Fruit fly (Drosophila melanogaster): ENCODE results near the gene ND-39.
"Not testable (repeated sequence)": the region's sequence is repeated elsewhere in the genome, so short reads cannot be mapped to it uniquely, and the experiment has no call there.

ND-39 gene

DNA sequence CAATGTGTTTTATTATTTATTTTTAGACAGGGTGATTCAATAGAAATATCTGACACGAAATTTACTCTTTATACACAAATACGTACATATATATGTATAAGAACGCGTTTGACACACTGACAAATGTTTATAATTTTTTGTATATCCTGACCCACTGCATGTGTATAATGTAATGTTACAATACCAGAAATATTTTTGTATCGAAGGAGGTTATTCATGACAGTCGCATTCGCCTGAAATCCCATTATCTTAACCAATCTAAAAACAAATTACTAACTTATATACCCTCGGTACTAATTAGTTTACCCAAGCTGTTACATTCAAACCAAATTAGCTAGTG is 2.4 kb downstream of the ND-39 start:
- TF ChIP-seq Dll (optimal IDR thresholded peaks at IDR 0.05) = no peak
- TF ChIP-seq usp (GFP tag; optimal IDR thresholded peaks at IDR 0.05) = no peak
- no peak for TF ChIP-seq CG8478 (optimal IDR thresholded peaks at IDR 0.05)
- TF ChIP-seq psq (optimal IDR thresholded peaks at IDR 0.05) = no peak
- TF ChIP-seq EcR (GFP tag; optimal IDR thresholded peaks at IDR 0.05) = no peak
- no peak for TF ChIP-seq pan (optimal IDR thresholded peaks at IDR 0.05)

DNA sequence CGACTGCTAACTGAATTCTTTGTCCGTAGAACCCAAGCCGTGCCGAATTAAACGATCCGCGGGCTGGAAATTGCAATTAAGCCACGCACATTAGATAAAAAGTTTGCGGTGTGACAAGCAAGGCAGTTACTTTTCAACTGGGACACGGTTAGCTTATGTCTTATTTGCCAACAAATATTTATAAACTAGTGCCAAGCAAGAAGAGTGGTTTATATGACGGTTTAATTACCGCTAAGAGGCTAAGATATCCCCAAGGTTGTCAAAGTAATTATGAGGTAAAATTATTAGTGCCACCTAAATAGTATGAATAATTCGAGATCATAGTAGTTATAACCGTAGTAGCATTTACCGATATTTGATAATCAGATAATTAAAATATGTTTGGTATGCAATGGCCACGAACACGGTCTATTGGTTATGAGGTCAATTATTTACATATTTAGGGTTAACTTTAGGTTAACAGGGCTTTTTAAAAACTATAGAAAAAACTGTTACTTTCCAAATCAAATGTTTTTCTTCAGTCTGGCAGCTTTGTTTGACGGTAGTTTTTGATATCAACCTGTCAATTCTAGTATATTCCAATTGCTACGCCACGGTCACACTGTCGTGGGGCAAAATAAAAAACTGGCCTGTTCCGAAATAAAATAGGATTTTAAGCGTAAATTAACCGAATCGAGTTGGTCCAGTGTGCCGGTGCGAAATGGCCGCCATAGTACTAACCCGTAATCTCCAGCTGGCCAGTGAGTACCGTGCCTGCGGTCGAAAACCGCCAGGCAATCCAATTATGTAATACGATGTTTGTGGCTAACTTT is 3.1 kb downstream of the ND-39 start, which contains the start of gene ZnT77C:
TSS of gene ZnT77C (minus strand) at position 142 of the 812 bp plus-strand sequence.
- no peak for TF ChIP-seq Dll (optimal IDR thresholded peaks at IDR 0.05)
- TF ChIP-seq EcR (GFP tag; optimal IDR thresholded peaks at IDR 0.05) = no peak
- TF ChIP-seq usp (GFP tag; optimal IDR thresholded peaks at IDR 0.05) = no peak
- TF ChIP-seq CG8478 (optimal IDR thresholded peaks at IDR 0.05) = no peak
- no peak for TF ChIP-seq psq (optimal IDR thresholded peaks at IDR 0.05)
- no peak for TF ChIP-seq pan (optimal IDR thresholded peaks at IDR 0.05)

DNA sequence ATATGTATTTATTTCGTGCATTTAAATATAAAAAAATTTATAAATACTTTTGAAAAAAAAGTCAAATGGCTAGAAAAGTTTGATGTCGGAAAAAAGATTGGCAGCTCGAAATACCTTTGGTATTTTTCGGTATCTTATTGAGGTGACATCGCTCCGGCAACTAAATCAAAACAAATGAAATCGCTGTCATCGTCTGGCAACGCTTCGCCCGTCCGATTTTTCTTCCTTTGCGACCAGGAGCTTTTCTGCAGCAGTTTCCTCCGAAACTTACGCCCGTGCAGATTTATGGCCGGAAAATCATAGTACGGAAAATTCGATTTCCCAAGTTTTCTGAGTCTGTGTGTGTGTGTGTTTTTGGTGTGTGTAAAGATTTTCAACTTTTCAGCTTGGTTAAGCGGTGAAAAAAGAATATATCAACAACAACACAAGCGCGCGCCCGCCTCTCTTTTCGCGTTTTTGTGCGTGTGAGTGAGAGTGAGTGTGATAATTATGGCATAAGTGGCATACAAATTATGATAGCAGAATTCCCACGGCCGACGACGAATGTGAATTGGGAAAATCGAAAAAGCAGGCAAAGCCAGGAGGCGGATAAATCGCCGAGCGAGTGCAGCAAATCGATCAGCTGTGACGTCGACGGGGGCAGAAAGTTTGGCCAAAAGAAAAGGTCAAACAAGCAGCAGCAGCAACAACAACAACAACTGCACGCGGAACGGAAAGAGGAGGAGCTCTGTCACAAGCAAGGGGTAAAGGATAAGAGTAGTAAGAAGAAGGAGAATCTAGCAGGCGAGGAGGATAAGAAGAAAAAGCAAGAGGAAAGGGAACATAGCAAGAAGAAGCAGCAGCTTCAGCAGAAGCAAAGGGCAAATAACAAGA is 5.5 kb downstream of the ND-39 start, which contains the start of gene CG32425:
TSS of gene CG32425 (plus strand) at position 200 of the 873 bp plus-strand sequence.
- TF ChIP-seq usp (GFP tag; optimal IDR thresholded peaks at IDR 0.05) = no peak
- no peak for TF ChIP-seq Dll (optimal IDR thresholded peaks at IDR 0.05)
- TF ChIP-seq psq (optimal IDR thresholded peaks at IDR 0.05) = no peak
- TF ChIP-seq CG8478 (optimal IDR thresholded peaks at IDR 0.05) = no peak
- TF ChIP-seq pan (optimal IDR thresholded peaks at IDR 0.05) = no peak
- TF ChIP-seq EcR (GFP tag; optimal IDR thresholded peaks at IDR 0.05) = no peak

DNA sequence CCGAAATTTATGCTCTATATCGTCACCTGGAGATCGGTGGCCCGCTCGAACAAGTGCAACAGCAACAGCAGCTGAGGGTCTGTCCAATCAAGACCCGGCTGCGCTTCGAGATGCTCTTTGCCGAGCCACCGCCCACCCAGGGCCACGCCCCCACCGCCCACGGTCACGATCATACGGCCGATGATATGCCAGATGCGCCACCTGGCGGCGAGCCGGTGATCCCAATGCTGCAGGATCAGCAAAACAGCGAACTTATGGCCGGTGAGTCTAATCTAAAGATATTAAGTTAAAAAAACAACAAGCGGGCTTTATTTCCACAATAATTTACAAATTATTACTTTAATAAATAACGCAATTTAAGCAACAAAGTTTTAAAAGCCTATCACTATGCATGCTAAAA is 6.3 kb downstream of the ND-39 start:
- TF ChIP-seq EcR (GFP tag; optimal IDR thresholded peaks at IDR 0.05) (no peak), pan (optimal IDR thresholded peaks at IDR 0.05) (no peak), psq (optimal IDR thresholded peaks at IDR 0.05) (no peak), Dll (optimal IDR thresholded peaks at IDR 0.05) (no peak), CG8478 (optimal IDR thresholded peaks at IDR 0.05) (no peak), usp (GFP tag; optimal IDR thresholded peaks at IDR 0.05) (no peak)

DNA sequence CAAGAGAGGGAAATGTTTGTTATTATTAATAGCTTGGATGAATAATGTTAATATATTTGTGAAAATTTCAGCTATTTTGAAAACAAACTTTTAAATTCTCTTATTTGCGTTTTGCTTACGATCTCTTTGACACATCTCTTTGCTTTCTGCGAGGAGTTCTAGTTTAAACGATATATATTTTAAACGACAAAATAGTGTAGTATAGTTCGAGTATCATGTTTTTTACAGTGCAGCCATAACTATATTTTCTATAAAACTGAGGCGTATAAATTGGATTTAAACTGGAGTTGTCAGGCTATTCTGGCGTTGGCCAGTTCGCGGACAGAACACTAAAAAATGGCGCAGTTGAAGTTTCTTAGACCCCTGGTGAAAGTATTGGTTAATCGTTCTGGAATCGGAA is 7.7 kb downstream of the ND-39 start, which contains the start of gene CG18281:
TSS of gene CG18281 (plus strand) at position 301 of the 400 bp plus-strand sequence.
- TF ChIP-seq Dll (optimal IDR thresholded peaks at IDR 0.05); usp (GFP tag; optimal IDR thresholded peaks at IDR 0.05); psq (optimal IDR thresholded peaks at IDR 0.05): not testable (repeated sequence)

DNA sequence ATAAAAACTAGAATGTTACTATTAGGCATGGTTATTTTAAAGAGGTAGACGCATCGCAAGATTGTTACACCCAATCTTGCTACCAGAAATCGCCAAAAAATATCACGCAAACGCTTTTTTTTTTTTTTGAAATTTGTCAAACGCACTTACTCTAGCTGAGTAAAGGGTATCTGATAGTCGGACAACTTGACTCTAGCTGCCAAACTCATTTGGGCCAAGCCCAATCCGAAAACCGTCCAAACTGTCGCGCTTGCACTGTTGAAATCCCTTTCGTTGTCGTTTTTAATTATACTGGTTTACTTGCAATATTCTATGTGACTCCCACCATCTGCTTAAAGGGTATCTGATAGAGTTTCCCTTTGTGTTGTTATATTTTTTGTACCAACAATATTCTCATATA is 11.4 kb downstream of the ND-39 start:
- TF ChIP-seq CG8478 (optimal IDR thresholded peaks at IDR 0.05) = no peak
- TF ChIP-seq EcR (GFP tag; optimal IDR thresholded peaks at IDR 0.05) = no peak
- TF ChIP-seq Dll (optimal IDR thresholded peaks at IDR 0.05) = no peak
- TF ChIP-seq usp (GFP tag; optimal IDR thresholded peaks at IDR 0.05) = no peak
- no peak for TF ChIP-seq pan (optimal IDR thresholded peaks at IDR 0.05)
- no peak for TF ChIP-seq psq (optimal IDR thresholded peaks at IDR 0.05)

DNA sequence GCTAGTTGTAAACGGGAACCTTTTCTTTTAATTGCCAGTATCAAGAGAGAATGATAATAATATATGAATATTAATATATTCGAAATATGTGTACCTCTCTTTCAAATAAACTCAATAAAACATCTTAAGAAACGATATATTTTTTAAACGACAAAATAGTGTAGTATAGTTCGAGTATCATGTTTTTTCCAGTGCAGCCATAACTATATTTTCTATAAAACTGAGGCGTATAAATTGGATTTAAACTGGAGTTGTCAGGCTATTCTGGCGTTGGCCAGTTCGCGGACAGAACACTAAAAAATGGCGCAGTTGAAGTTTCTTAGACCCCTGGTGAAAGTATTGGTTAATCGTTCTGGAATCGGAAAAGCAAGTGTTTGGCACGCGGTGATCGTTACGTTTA is 12.0 kb downstream of the ND-39 start, which contains the start of gene CG17637:
TSS of gene CG17637 (plus strand) at position 301 of the 400 bp plus-strand sequence.
- TF ChIP-seq pan (optimal IDR thresholded peaks at IDR 0.05); Dll (optimal IDR thresholded peaks at IDR 0.05); usp (GFP tag; optimal IDR thresholded peaks at IDR 0.05): not testable (repeated sequence)

DNA sequence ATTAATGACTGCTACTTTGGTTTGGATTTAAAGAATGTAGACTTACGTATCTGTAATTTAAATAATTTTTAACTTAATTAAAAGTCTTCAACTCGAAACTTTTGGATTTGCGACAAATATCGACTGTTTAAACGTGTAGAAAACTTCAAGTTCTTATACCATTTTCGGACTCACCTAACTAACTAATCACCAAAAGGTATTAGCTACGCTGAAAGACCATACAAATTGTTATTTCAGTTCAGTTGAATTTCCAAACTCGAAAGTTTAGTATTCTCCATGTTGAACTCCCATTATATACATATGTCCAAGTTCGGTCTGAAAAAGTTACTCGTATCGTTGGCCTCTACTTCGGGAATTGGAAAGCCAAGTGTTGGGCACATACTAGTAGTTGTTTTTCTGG is 13.8 kb downstream of the ND-39 start, which contains the start of gene CG5078:
TSS of gene CG5078 (plus strand) at position 301 of the 400 bp plus-strand sequence.
- TF ChIP-seq EcR (GFP tag; optimal IDR thresholded peaks at IDR 0.05) = no peak
- no peak for TF ChIP-seq psq (optimal IDR thresholded peaks at IDR 0.05)
- no peak for TF ChIP-seq Dll (optimal IDR thresholded peaks at IDR 0.05)
- no peak for TF ChIP-seq usp (GFP tag; optimal IDR thresholded peaks at IDR 0.05)
- no peak for TF ChIP-seq pan (optimal IDR thresholded peaks at IDR 0.05)

DNA sequence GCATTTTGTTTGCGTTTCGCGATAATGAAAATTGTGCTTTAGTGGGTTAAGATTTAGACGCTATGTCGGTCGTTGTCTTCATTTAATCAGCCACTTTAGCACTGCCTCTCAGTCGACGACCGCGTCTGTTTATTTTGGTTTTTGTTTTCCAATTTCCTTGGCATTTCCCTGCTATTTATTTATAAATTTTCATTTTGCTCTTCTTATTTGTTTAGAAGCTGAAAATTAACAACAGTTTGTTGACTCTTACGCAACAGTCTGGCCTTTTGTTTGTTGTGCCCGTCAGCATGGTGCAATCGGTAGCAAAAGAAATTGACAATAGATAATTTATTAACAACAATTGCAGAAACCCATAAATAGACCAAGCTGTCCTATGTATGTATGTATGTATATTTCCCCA is 15.7 kb downstream of the ND-39 start:
- TF ChIP-seq psq (optimal IDR thresholded peaks at IDR 0.05) = no peak
- no peak for TF ChIP-seq Dll (optimal IDR thresholded peaks at IDR 0.05)
- TF ChIP-seq pan (optimal IDR thresholded peaks at IDR 0.05) = no peak

DNA sequence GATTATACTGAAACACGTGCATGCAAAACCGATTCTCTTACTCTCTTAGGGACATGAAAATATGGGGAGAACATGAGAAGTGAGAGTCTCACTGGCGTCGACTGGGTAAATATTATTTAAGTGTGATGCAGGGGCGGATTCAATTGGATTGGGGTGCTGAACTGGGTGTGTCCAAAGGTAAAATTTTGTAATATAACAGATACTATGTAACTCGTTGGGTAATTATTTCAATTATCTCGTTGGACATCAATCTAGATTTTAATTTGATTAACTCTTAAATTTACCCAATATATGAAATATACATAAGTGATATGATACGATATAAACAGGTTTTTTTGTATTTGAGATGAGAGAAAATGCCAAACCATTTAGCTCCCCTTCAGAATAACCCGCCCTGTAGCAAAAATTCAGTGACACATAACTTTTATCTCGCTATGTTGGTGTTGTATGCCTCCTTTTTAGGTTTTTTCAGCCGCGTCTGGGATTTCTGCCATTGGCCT is 16.3 kb downstream of the ND-39 start:
- TF ChIP-seq usp (GFP tag; optimal IDR thresholded peaks at IDR 0.05) = no peak
- no peak for TF ChIP-seq pan (optimal IDR thresholded peaks at IDR 0.05)
- TF ChIP-seq CG8478 (optimal IDR thresholded peaks at IDR 0.05) = no peak
- TF ChIP-seq EcR (GFP tag; optimal IDR thresholded peaks at IDR 0.05) = no peak
- no peak for TF ChIP-seq Dll (optimal IDR thresholded peaks at IDR 0.05)
- no peak for TF ChIP-seq psq (optimal IDR thresholded peaks at IDR 0.05)

DNA sequence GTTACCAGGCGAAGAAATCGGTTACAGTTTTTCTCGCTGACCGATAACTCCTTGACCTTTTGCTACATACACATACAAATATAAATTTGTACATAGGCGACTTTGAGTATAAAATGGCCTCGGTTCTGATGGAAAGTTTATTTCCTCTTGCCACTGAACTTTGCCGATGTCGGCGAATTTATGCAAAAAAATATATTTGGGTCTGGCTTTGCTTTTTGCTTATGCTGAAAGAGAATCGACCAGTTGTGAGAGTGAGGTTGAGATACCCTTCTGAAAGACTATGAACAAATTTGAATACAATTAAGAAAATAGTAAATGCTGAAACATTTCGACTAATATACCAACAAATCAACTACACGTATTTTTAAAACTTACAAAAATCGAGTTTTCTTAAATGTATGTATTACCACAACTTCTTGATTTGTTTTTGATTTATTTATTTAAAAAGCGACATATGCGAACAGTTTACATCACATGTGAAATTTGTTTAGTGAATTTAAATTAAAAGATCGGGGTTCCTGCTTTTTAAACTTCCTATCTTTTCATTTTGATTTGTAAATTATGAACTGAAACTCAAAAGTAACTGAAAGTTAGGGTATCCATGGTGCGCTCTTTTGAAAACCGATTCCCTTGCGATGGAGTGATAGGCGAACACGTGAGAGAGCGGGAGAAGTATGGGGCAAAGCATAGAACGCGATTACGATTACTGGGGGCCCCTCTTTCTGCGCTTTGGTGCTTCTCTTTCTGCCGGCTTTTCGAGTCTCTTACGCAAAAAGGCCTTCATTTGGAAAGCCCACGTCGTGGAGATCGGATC is 17.4 kb downstream of the ND-39 start:
- TF ChIP-seq psq (optimal IDR thresholded peaks at IDR 0.05) (no peak), usp (GFP tag; optimal IDR thresholded peaks at IDR 0.05) (no peak), Dll (optimal IDR thresholded peaks at IDR 0.05) (no peak)

All from whole organism.